Fruit fly (Drosophila melanogaster) Kc167 (cell line): ENCODE data around the gene CG3081.

Experiments
- Myc ChIP-seq: fragments of >200 bp; optimal IDR thresholded peaks from 2 replicates; lab custom pipeline; 2017; ENCODE audit warnings: missing external identifiers
- Sin3A ChIP-seq: fragments of >200 bp; optimal IDR thresholded peaks from 2 replicates; lab custom pipeline; 2018; ENCODE audit warnings: missing external identifiers
- h ChIP-seq: fragments of >200 bp; optimal IDR thresholded peaks from 3 replicates; lab custom pipeline; 2018; ENCODE audit warnings: missing external identifiers
- insv ChIP-seq: fragments of >200 bp; optimal IDR thresholded peaks from 3 replicates; lab custom pipeline; 2018; ENCODE audit warnings: missing external identifiers
- psq ChIP-seq: fragments of >200 bp; optimal IDR thresholded peaks from 2 replicates; lab custom pipeline; 2017; ENCODE audit warnings: missing external identifiers
- ttk ChIP-seq: sonication (Bioruptor generic); optimal IDR thresholded peaks from 2 replicates; lab custom pipeline; 2017; ENCODE audit warnings: missing external identifiers

dm6 chrX:4604107-4604506, 39.7 kb downstream of the CG3081 start:
- no peak for TF ChIP-seq h
- no peak for TF ChIP-seq psq (lab: Kevin White, UChicago)
- no peak for TF ChIP-seq Myc (lab: Kevin White, UChicago)
- TF ChIP-seq insv (lab: Kevin White, UChicago) = no peak
- TF ChIP-seq ttk (lab: Kevin White, UChicago) = no peak
- no peak for TF ChIP-seq Sin3A (lab: Kevin White, UChicago)
